Worm (Caenorhabditis elegans) whole organism, midembryonic: Measurements from ENCODE around the gene nep-17.

Source experiments
- cog-1 ChIP-seq: sonication (generic microtip); optimal IDR thresholded peaks from 2 replicates; lab custom pipeline; 2016; ENCODE audit warnings: missing genetic modification characterization, missing compliant biosample characterization
- flt-1 ChIP-seq: fragments of 200-800 bp; sonication (Bioruptor generic); IDR thresholded peaks from 2 replicates; pipeline ENCODE4 v1.3.6; 2022; ENCODE audit warnings: missing genetic modification characterization, missing compliant biosample characterization
- klf-2 ChIP-seq: fragments of 200-800 bp; sonication (Bioruptor generic); conservative IDR thresholded peaks from 2 replicates; pipeline ENCODE4 v1.3.6; 2022; ENCODE audit warnings: missing genetic modification reagents, missing genetic modification characterization, missing compliant biosample characterization
- med-1 ChIP-seq: sonication (generic microtip); optimal IDR thresholded peaks from 2 replicates; lab custom pipeline; 2017; ENCODE audit warnings: missing genetic modification characterization, mild to moderate bottlenecking, missing compliant biosample characterization, antibody characterized with exemption, missing genetic modification reagents; ENCODE audit not compliant: insufficient read depth
- ref-1 ChIP-seq: fragments of 200-800 bp; sonication (Bioruptor generic); conservative IDR thresholded peaks from 2 replicates; pipeline ENCODE4 v1.3.6; 2022; ENCODE audit warnings: missing genetic modification reagents, missing genetic modification characterization, missing compliant biosample characterization
- ztf-23 ChIP-seq: fragments of 200-800 bp; sonication (Bioruptor generic); IDR thresholded peaks from 2 replicates; pipeline ENCODE4 v1.3.6; 2022; ENCODE audit warnings: missing genetic modification reagents, missing genetic modification characterization, missing compliant biosample characterization
- ztf-29 ChIP-seq: fragments of 200-800 bp; sonication (Bioruptor generic); IDR thresholded peaks from 2 replicates; pipeline ENCODE4 v1.3.6; 2022; ENCODE audit warnings: missing genetic modification reagents, missing genetic modification characterization, missing compliant biosample characterization

ce11 chrII:13481781-13482455, 25.7 kb upstream of the nep-17 start, which contains the start of gene E01G4.6:
- TF ChIP-seq ref-1 (GFP tag; lab: Robert Waterston, UW) (no peak), med-1 (GFP tag; lab: Kevin White, UChicago) (no peak), cog-1 (tag; lab: Kevin White, UChicago) (no peak), flt-1 (GFP tag; lab: Robert Waterston, UW) (no peak), ztf-23 (GFP tag; lab: Robert Waterston, UW) (no peak), ztf-29 (GFP tag; lab: Robert Waterston, UW) (no peak), klf-2 (no peak)
